Fruit fly (Drosophila melanogaster) whole organism, pupa: Measurements from ENCODE around the gene CG12948.
A peak's percentile ranks its signal among the peaks of the same experiment; 100 is the strongest.

Source experiments
- CG10348 ChIP-seq: fragments of 200-800 bp; sonication (Bioruptor generic); IDR thresholded peaks from 2 replicates; pipeline ENCODE4 v1.3.6; 2022; ENCODE audit warnings: missing biosample characterization, missing genetic modification characterization
- CG12605 ChIP-seq: fragments of 200-800 bp; sonication (Bioruptor generic); IDR thresholded peaks from 2 replicates; pipeline ENCODE4 v1.3.6; 2022; ENCODE audit warnings: missing biosample characterization, missing genetic modification characterization
- CG13204 ChIP-seq: fragments of 200-800 bp; sonication (Bioruptor generic); optimal IDR thresholded peaks from 2 replicates; lab custom pipeline; 2018; ENCODE audit warnings: missing biosample characterization, mild to moderate bottlenecking, missing genetic modification characterization, moderate library complexity
- CG14655 ChIP-seq: fragments of 200-800 bp; sonication (Bioruptor generic); optimal IDR thresholded peaks from 3 replicates; lab custom pipeline; 2017; ENCODE audit warnings: mild to moderate bottlenecking, missing biosample characterization, missing genetic modification reagents, missing genetic modification characterization
- CG15710 ChIP-seq: fragments of 200-800 bp; sonication (Bioruptor generic); optimal IDR thresholded peaks from 2 replicates; lab custom pipeline; 2018; ENCODE audit warnings: missing biosample characterization, mild to moderate bottlenecking, missing genetic modification characterization, moderate library complexity
- CG17806 ChIP-seq: fragments of 200-800 bp; sonication (Bioruptor generic); optimal IDR thresholded peaks from 2 replicates; lab custom pipeline; 2018; ENCODE audit warnings: missing biosample characterization, mild to moderate bottlenecking, missing genetic modification characterization, moderate library complexity
- CG32121 ChIP-seq: fragments of 200-800 bp; sonication (Bioruptor generic); IDR thresholded peaks from 2 replicates; pipeline ENCODE4 v1.3.6; 2022; ENCODE audit warnings: missing biosample characterization, missing genetic modification characterization
- CG34367 ChIP-seq: fragments of 200-800 bp; sonication (Bioruptor generic); optimal IDR thresholded peaks from 2 replicates; lab custom pipeline; 2018; ENCODE audit warnings: missing biosample characterization, mild to moderate bottlenecking, missing genetic modification characterization
- CG4496 ChIP-seq: fragments of 200-800 bp; sonication (Bioruptor generic); IDR thresholded peaks from 3 replicates; pipeline ENCODE4 v1.3.6; 2022; ENCODE audit warnings: missing biosample characterization, missing genetic modification characterization
- CG8159 ChIP-seq: fragments of 200-800 bp; sonication (Bioruptor generic); optimal IDR thresholded peaks from 3 replicates; lab custom pipeline; 2018; ENCODE audit warnings: missing biosample characterization, mild to moderate bottlenecking, missing genetic modification characterization, moderate library complexity
- CG8301 ChIP-seq: fragments of 200-800 bp; sonication (Bioruptor generic); optimal IDR thresholded peaks from 2 replicates; lab custom pipeline; 2018; ENCODE audit warnings: missing biosample characterization, mild to moderate bottlenecking, missing genetic modification characterization
- CG9948 ChIP-seq: fragments of 200-800 bp; sonication (Bioruptor generic); optimal IDR thresholded peaks from 2 replicates; lab custom pipeline; 2018; ENCODE audit warnings: missing biosample characterization, mild to moderate bottlenecking, missing genetic modification characterization, moderate library complexity
- D1 ChIP-seq: fragments of 200-800 bp; sonication (Bioruptor generic); optimal IDR thresholded peaks from 2 replicates; lab custom pipeline; 2018; ENCODE audit warnings: missing biosample characterization, mild to moderate bottlenecking, missing genetic modification characterization, moderate library complexity
- EcR ChIP-seq: fragments of 200-800 bp; sonication (Bioruptor generic); optimal IDR thresholded peaks from 3 replicates; lab custom pipeline; 2019; ENCODE audit warnings: missing biosample characterization, missing genetic modification characterization, mild to moderate bottlenecking, moderate library complexity, missing genetic modification reagents
- Ets98B ChIP-seq: fragments of 200-800 bp; sonication (Bioruptor generic); IDR thresholded peaks from 2 replicates; pipeline ENCODE4 v1.3.6; 2022; ENCODE audit warnings: missing biosample characterization, missing genetic modification characterization
- Pif1A ChIP-seq: fragments of 200-800 bp; sonication (Bioruptor generic); optimal IDR thresholded peaks from 3 replicates; lab custom pipeline; 2016; ENCODE audit warnings: missing biosample characterization, missing genetic modification characterization
- Snoo ChIP-seq: fragments of 200-800 bp; sonication (Bioruptor generic); optimal IDR thresholded peaks from 3 replicates; lab custom pipeline; 2017; ENCODE audit warnings: missing biosample characterization, mild to moderate bottlenecking, missing genetic modification characterization, inconsistent platforms
- fd96Ca ChIP-seq: fragments of 200-800 bp; sonication (Bioruptor generic); IDR thresholded peaks from 3 replicates; pipeline ENCODE4 v1.3.6; 2022; ENCODE audit warnings: missing biosample characterization, missing genetic modification characterization
- gl ChIP-seq: fragments of 200-800 bp; sonication (Bioruptor generic); optimal IDR thresholded peaks from 2 replicates; lab custom pipeline; 2018; ENCODE audit warnings: missing biosample characterization, mild to moderate bottlenecking, missing genetic modification characterization

The CG12948 gene

DNA sequence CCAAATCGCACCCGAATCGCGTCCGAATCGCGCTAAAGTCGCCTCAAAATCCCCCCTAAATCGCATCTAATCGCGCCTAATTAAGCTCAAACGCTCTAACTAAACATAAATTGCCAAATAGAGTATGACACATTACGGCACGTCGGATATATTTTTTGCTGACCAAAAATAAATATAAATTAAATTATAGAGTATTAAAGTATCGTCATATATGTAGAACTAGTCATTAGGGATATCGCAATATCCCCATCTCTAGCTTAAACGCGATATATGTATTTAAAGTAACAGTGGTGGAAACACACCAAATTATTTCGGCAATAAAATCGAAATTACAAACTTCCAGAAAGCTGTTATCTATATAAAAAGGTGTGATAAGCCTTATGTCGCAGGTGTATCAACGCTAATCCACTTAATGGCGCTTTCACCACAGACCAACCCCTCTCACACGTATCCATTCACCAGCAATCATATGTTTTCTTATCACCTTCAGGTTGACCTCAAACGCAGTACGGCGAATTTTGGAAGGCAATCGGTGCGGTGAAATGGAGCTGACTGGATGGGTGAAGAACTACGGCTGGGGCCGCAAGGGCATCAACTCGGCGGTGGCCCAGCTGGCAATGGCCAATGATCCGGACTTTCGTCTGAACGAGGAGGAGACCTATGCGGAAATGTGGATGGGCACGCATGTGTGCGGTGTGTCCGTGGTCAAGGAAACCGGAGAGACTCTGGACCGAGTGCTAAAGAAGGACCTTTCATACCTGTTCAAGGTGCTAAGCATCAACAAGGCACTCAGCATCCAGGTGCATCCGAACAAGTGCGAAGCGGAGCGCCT, 12.0 kb upstream of the CG12948 start, which contains the start of gene Mpi:
Gene Mpi (plus strand): TSS at position 263 of the 832 bp plus-strand sequence.
- TF ChIP-seq CG17806 (tag; lab: Kevin White, UChicago) (peak; percentile 18), CG34367 (tag; lab: Kevin White, UChicago) (no peak), D1 (tag; lab: Kevin White, UChicago) (no peak), EcR (GFP tag; lab: Kevin White, UChicago) (peak; percentile 64), Ets98B (GFP tag; lab: Robert Waterston, UW) (no peak), Snoo (tag; lab: Kevin White, UChicago) (peak; percentile 33), CG32121 (GFP tag; lab: Robert Waterston, UW) (no peak; the same call in 1 of the 2 replicates), CG15710 (tag; lab: Kevin White, UChicago) (no peak), CG4496 (GFP tag; lab: Robert Waterston, UW) (peak; percentile 35; the same call in 1 of the 3 replicates)

DNA sequence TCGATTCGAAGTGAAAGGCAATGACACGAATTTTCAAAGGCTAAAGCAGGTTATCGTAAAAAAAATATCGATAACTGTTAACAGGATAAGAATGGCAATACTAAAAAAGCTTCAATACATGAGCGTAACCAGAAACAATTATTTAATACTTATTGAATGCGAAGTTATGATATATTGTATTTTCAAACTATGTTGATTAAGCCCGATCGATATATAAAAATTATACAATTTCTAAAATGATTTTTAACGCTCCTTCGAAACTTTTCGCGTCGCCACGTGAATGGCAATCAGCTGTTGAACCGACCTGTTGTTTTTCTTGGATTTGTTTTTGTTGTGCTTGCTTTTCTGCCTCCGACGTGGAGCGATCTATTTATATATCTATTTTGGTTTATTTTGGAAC, 8.6 kb upstream of the CG12948 start, which contains the start of the genes Alg12 and Rpt3R:
Gene Alg12 (plus strand): TSS at position 305 of the 400 bp plus-strand sequence.
Gene Rpt3R (minus strand): TSS at position 324 of the 400 bp plus-strand sequence.
- no peak for TF ChIP-seq CG34367 (tag; lab: Kevin White, UChicago)
- TF ChIP-seq EcR (GFP tag; lab: Kevin White, UChicago), result peak; percentile 54
- TF ChIP-seq gl (tag; lab: Kevin White, UChicago), result no peak
- TF ChIP-seq CG13204 (GFP tag; lab: Kevin White, UChicago), result no peak
- no peak for TF ChIP-seq Pif1A
- no peak for TF ChIP-seq CG10348 (GFP tag; lab: Robert Waterston, UW)
- no peak for TF ChIP-seq CG14655
- TF ChIP-seq, all 21 proteins: peak for 1

dm6 chr3R:9754487-9754886, 6.9 kb upstream of the CG12948 start, which contains the start of gene Tti1:
TSS of gene Tti1 (minus strand) at chr3R:9754686.
- TF ChIP-seq CG9948 (tag; lab: Kevin White, UChicago) (no peak), CG13204 (GFP tag; lab: Kevin White, UChicago) (no peak), CG12605 (GFP tag; lab: Robert Waterston, UW) (no peak), CG4496 (GFP tag; lab: Robert Waterston, UW) (no peak), CG32121 (GFP tag; lab: Robert Waterston, UW) (no peak), gl (tag; lab: Kevin White, UChicago) (no peak), fd96Ca (GFP tag; lab: Robert Waterston, UW) (no peak), CG34367 (tag; lab: Kevin White, UChicago) (no peak), CG15710 (tag; lab: Kevin White, UChicago) (no peak), Snoo (tag; lab: Kevin White, UChicago) (no peak), CG8301 (tag; lab: Kevin White, UChicago) (no peak), Pif1A (no peak), EcR (GFP tag; lab: Kevin White, UChicago) (no peak)
- TF ChIP-seq, all 21 proteins: peak for 0

DNA sequence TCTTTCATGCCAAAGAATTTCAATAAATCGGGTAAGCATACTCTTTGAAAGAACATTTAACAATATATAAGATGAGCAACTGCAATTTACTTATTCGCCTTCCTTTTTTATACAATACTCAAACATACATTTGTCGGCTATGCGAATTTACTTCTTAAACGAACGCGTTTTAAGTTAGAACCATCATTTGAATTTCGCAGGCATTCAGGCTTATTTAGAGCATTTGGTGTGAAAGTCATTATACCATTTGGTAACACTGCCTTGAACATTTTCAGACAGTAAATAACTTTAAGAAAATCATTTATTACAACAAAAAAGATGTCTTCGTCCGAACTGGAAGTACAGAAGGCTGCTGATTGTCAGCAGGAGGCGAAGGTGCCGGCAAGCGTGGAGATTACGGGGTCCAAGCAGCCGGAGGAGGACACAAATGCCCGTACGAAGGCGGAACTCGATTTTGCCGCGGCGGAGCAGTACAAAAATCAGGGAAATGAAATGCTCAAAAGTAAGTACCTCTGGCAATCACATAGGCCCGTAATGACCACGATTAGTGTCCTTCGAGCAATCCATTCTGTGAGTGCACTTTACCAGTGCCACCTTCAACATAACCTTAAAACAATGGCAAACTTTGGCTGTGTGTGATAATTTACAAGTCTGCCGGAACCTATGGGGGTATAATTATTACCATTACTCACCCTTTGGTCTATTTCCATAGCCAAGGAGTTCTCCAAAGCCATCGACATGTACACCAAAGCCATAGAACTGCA, 538 bp upstream of the CG12948 start:
- TF ChIP-seq Snoo (tag; lab: Kevin White, UChicago), result no peak
- TF ChIP-seq, all 21 proteins: peak for 0

dm6 chr3R:9747875-9747899, 143 bp upstream of the CG12948 start, which contains the start of gene PpD3:
TSS of gene PpD3 (plus strand) at chr3R:9747875.
- TF ChIP-seq D1 (tag; lab: Kevin White, UChicago) (no peak), CG8159 (tag; lab: Kevin White, UChicago) (no peak), Ets98B (GFP tag; lab: Robert Waterston, UW) (no peak), CG10348 (GFP tag; lab: Robert Waterston, UW) (no peak), CG13204 (GFP tag; lab: Kevin White, UChicago) (no peak), CG12605 (GFP tag; lab: Robert Waterston, UW) (no peak), Snoo (tag; lab: Kevin White, UChicago) (no peak), CG4496 (GFP tag; lab: Robert Waterston, UW) (no peak)
- TF ChIP-seq, all 21 proteins: peak for 0

DNA sequence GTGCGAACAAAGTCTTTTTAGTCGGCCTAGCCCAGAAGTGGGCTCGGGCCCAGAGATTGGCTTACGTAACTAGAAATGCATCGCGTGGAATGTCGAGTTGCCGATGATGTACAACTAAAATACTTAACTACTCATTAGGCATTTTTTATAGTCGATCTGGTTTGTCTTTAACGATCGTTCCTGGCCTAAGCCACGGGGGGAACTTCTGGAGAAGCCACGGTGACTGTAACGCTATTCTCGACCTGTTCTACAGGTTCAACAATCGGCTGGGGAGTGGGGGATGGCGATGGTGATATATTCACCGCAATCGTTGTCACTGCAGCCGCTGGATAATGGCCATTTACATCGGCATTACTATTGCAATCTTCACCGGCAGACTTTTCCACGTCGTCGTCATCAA, 1.3 kb downstream of the CG12948 start, which contains the start of gene CG34409:
Gene CG34409 (minus strand): TSS at position 101 of the 400 bp plus-strand sequence.
- peak; percentile 9 for TF ChIP-seq EcR (GFP tag; lab: Kevin White, UChicago)
- TF ChIP-seq CG32121 (GFP tag; lab: Robert Waterston, UW), result no peak

- TF ChIP-seq EcR (GFP tag; lab: Kevin White, UChicago) (peak; percentile 76), CG9948 (tag; lab: Kevin White, UChicago) (no peak), CG8159 (tag; lab: Kevin White, UChicago) (no peak), fd96Ca (GFP tag; lab: Robert Waterston, UW) (no peak)
These were observed 2.1 kb downstream of the CG12948 start for dm6 chr3R:9745442-9745841.
